Worm (Caenorhabditis elegans): ENCODE data around the gene ced-5.

Gene ced-5

DNA sequence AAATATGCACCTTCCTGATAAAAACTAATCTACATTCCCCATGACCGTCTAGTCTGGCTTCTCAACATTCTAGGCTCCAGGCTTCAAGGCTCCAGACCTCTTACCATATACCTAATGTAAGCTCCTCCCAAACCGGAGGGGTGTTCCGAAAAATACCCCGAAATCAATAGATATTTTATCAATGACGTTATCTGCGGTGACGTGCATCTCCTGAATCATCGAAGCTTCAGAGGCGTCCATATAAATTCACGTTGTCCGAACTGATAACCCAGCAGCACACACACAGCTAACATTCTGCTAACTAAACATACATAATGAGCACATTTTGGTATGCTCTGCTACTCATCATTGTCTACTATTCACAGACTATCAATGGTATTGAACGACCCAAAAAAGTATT, 14.4 kb upstream of the ced-5 start, which contains the start of gene ugt-44:
TSS of gene ugt-44 (plus strand) at position 248 of the 400 bp plus-strand sequence.
- TF ChIP-seq tra-1 (GFP tag; IDR thresholded peaks at IDR 0.05) (no peak), D1046.2 (GFP tag; IDR thresholded peaks at IDR 0.05) (no peak), lsy-2 (tag; optimal IDR thresholded peaks at IDR 0.05) (no peak), nhr-77 (tag; optimal IDR thresholded peaks at IDR 0.05) (no peak), daf-8 (GFP tag; IDR thresholded peaks at IDR 0.05) (no peak), jun-1 (tag; optimal IDR thresholded peaks at IDR 0.05) (peak; percentile 6), F10B5.3 (tag; optimal IDR thresholded peaks at IDR 0.05) (no peak), pqm-1 (tag; optimal IDR thresholded peaks at IDR 0.05) (peak; percentile 51), Y105C5A.15 (GFP tag; IDR thresholded peaks at IDR 0.05) (no peak), dve-1 (tag; optimal IDR thresholded peaks at IDR 0.05; ENCODE audit: insufficient read depth) (peak; percentile 10), ceh-28 (tag; optimal IDR thresholded peaks at IDR 0.05) (no peak), nhr-25 (tag; optimal IDR thresholded peaks at IDR 0.05; ENCODE audit: borderline replicate concordance, insufficient read depth) (no peak), ceh-20 (GFP tag; IDR thresholded peaks at IDR 0.05) (no peak), lin-1 (GFP tag; IDR thresholded peaks at IDR 0.05) (0 out of 2 replicates have a peak, but pooled peaks have one; percentile 26), dmd-6 (GFP tag; IDR thresholded peaks at IDR 0.05) (peak; percentile 85), daf-16 (GFP tag; optimal IDR thresholded peaks at IDR 0.05) (no peak), daf-16 (tag; optimal IDR thresholded peaks at IDR 0.05) (peak; percentile 24), nhr-10 (tag; optimal IDR thresholded peaks at IDR 0.05) (peak; percentile 13), fos-1 (tag; optimal IDR thresholded peaks at IDR 0.05) (no peak), php-3 (GFP tag; IDR thresholded peaks at IDR 0.05) (no peak), nhr-111 (GFP tag; optimal IDR thresholded peaks at IDR 0.05) (no peak), F49E8.2 (tag; optimal IDR thresholded peaks at IDR 0.05; ENCODE audit: borderline replicate concordance) (no peak), fkh-10 (GFP tag; optimal IDR thresholded peaks at IDR 0.05) (no peak), F37D6.2 (tag; optimal IDR thresholded peaks at IDR 0.05) (no peak), mxl-2 (GFP tag; conservative IDR thresholded peaks at IDR 0.05) (no peak), aha-1 (tag) (peak; percentile 92), zip-11 (GFP tag; IDR thresholded peaks at IDR 0.05) (no peak), ZK337.2 (GFP tag; IDR thresholded peaks at IDR 0.05) (no peak), cey-2 (tag; optimal IDR thresholded peaks at IDR 0.05; ENCODE audit: borderline replicate concordance, insufficient read depth) (no peak), lim-7 (GFP tag; IDR thresholded peaks at IDR 0.05) (no peak), nhr-28 (tag; optimal IDR thresholded peaks at IDR 0.05) (peak; percentile 39), ceh-62 (tag; optimal IDR thresholded peaks at IDR 0.05) (no peak), egl-27 (tag; optimal IDR thresholded peaks at IDR 0.05) (no peak), sdz-12 (GFP tag; optimal IDR thresholded peaks at IDR 0.05) (no peak), mdt-29 (GFP tag; IDR thresholded peaks at IDR 0.05) (no peak), ces-1 (GFP tag; optimal IDR thresholded peaks at IDR 0.05) (no peak), nhr-237 (tag; optimal IDR thresholded peaks at IDR 0.05) (no peak), ceh-32 (tag; optimal IDR thresholded peaks at IDR 0.05; ENCODE audit: poor library complexity) (no peak), spr-3 (GFP tag; optimal IDR thresholded peaks at IDR 0.05) (no peak), lin-29 (GFP tag; IDR thresholded peaks at IDR 0.05) (no peak), T26A8.4 (GFP tag; IDR thresholded peaks at IDR 0.05) (no peak), snpc-4 (tag; optimal IDR thresholded peaks at IDR 0.05) (no peak), F44E2.7 (GFP tag; IDR thresholded peaks at IDR 0.05) (no peak), attf-4 (tag; optimal IDR thresholded peaks at IDR 0.05) (no peak), set-16 (GFP tag; IDR thresholded peaks at IDR 0.05) (no peak), hif-1 (tag; optimal IDR thresholded peaks at IDR 0.05) (no peak), mdl-1 (tag; optimal IDR thresholded peaks at IDR 0.05) (no peak), hlh-11 (tag; optimal IDR thresholded peaks at IDR 0.05) (peak; percentile 77), ceh-44 (GFP tag; IDR thresholded peaks at IDR 0.05) (no peak)

Data from whole organism, L4 larva.